Fruit fly (Drosophila melanogaster) whole organism, embryonic: ENCODE results near the gene MED18.

Experiments
- Bdp1 ChIP-seq: fragments of 200-800 bp; sonication (Bioruptor generic); optimal IDR thresholded peaks from 3 replicates; lab custom pipeline; 2016; ENCODE audit warnings: missing biosample characterization, missing genetic modification characterization
- CG31224 ChIP-seq: fragments of 200-800 bp; sonication (Bioruptor generic); IDR thresholded peaks from 2 replicates; pipeline ENCODE4 v1.3.6; 2022; ENCODE audit warnings: missing biosample characterization, missing genetic modification characterization
- mirr ChIP-seq: fragments of 200-800 bp; sonication (Bioruptor generic); optimal IDR thresholded peaks from 3 replicates; lab custom pipeline; 2018; ENCODE audit warnings: missing biosample characterization, mild to moderate bottlenecking, missing genetic modification characterization
- sima ChIP-seq: fragments of 200-800 bp; sonication (Bioruptor generic); optimal IDR thresholded peaks from 2 replicates; lab custom pipeline; 2016; ENCODE audit warnings: missing biosample characterization, missing genetic modification characterization

DNA sequence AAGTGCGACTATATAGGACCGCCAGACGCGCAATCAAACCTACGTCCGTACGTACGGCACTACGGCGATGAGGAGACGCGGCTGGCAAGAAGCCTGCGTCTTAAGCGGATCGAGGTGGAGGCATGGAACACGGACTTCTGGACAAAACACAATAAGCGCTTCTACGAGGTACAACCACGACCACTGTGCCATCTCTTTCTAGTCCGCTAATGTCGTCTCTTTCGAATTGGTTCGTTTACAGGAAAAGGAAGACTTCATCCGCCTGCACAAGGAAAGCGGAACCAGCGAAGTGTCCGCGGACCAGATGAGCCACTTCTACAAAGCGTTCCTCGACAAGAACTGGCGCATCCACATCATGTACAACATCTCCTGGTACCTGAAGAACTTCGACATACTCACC is 15.1 kb downstream of the MED18 start:
- TF ChIP-seq Bdp1 (GFP tag; lab: Kevin White, UChicago) (no peak), sima (GFP tag; lab: Kevin White, UChicago) (no peak), CG31224 (no peak), mirr (no peak)
